Worm (Caenorhabditis elegans) whole organism, late embryonic: ENCODE results near the gene clec-214.

Experiments
- K09A11.1 ChIP-seq: sonication (generic microtip); optimal IDR thresholded peaks from 2 replicates; lab custom pipeline; 2017; ENCODE audit warnings: antibody characterized with exemption, mild to moderate bottlenecking, missing genetic modification characterization, missing compliant biosample characterization; ENCODE audit not compliant: insufficient read depth
- ama-1 ChIP-seq: fragments of 150-350 bp; optimal IDR thresholded peaks from 2 replicates; lab custom pipeline; 2014
- ceh-18 ChIP-seq: sonication (generic microtip); optimal IDR thresholded peaks from 2 replicates; lab custom pipeline; 2016; ENCODE audit warnings: missing genetic modification characterization, missing compliant biosample characterization
- ets-4 ChIP-seq: sonication (generic microtip); optimal IDR thresholded peaks from 2 replicates; lab custom pipeline; 2016; ENCODE audit warnings: missing genetic modification characterization, missing compliant biosample characterization
- hlh-8 ChIP-seq: sonication (generic microtip); optimal IDR thresholded peaks from 2 replicates; lab custom pipeline; 2016; ENCODE audit warnings: missing genotype, missing genetic modification characterization, missing compliant biosample characterization
- lin-11 ChIP-seq: fragments of 200-800 bp; sonication (Bioruptor generic); optimal IDR thresholded peaks from 2 replicates; lab custom pipeline; 2018; ENCODE audit warnings: mild to moderate bottlenecking, missing genetic modification characterization, missing compliant biosample characterization
- pha-4 ChIP-seq: fragments of 150-350 bp; optimal IDR thresholded peaks from 2 replicates; lab custom pipeline; 2018; ENCODE audit warnings: missing biosample characterization, missing genetic modification reagents, missing genetic modification characterization
- pqm-1 ChIP-seq: sonication (generic microtip); optimal IDR thresholded peaks from 2 replicates; lab custom pipeline; 2016; ENCODE audit warnings: missing genetic modification characterization, missing compliant biosample characterization
- tbx-7 ChIP-seq: sonication (generic microtip); optimal IDR thresholded peaks from 2 replicates; lab custom pipeline; 2016; ENCODE audit warnings: missing genotype, missing genetic modification characterization, missing compliant biosample characterization
- ztf-16 ChIP-seq: sonication (generic microtip); optimal IDR thresholded peaks from 2 replicates; lab custom pipeline; 2017; ENCODE audit warnings: missing genetic modification characterization, missing compliant biosample characterization

ce11 chrV:7618114-7618513 is 7.9 kb downstream of the clec-214 start, which contains the start of gene C50E3.15:
- TF ChIP-seq ets-4, result no peak
- no peak for TF ChIP-seq hlh-8 (tag; lab: Kevin White, UChicago)
- no peak for TF ChIP-seq lin-11 (tag; lab: Kevin White, UChicago)
- TF ChIP-seq ceh-18, result no peak
- no peak for TF ChIP-seq K09A11.1 (tag; lab: Kevin White, UChicago)
- TF ChIP-seq pha-4 (tag; lab: Kevin White, UChicago), result no peak
- no peak for TF ChIP-seq pqm-1 (tag; lab: Kevin White, UChicago)
- TF ChIP-seq tbx-7 (tag; lab: Kevin White, UChicago), result no peak
- no peak for TF ChIP-seq ama-1
- no peak for TF ChIP-seq ztf-16 (tag; lab: Kevin White, UChicago)
